Worm (Caenorhabditis elegans): ENCODE data around the gene cpg-18.

- no peak for TF ChIP-seq nfya-1 (tag; optimal IDR thresholded peaks at IDR 0.05; ENCODE audit: insufficient read depth)
- TF ChIP-seq ceh-82 (tag; optimal IDR thresholded peaks at IDR 0.05): no peak
- no peak for TF ChIP-seq fkh-2 (tag; optimal IDR thresholded peaks at IDR 0.05)
- no peak for TF ChIP-seq nhr-237 (tag; optimal IDR thresholded peaks at IDR 0.05)
- TF ChIP-seq pha-4 (tag; optimal IDR thresholded peaks at IDR 0.05): no peak
- no peak for TF ChIP-seq snpc-4 (tag; optimal IDR thresholded peaks at IDR 0.05)
- no peak for TF ChIP-seq ceh-9 (tag; optimal IDR thresholded peaks at IDR 0.05)
- no peak for TF ChIP-seq nhr-77 (tag; optimal IDR thresholded peaks at IDR 0.05)
- no peak for TF ChIP-seq nhr-28 (tag; optimal IDR thresholded peaks at IDR 0.05)
- no peak for TF ChIP-seq nhr-76 (tag; optimal IDR thresholded peaks at IDR 0.05)
- TF ChIP-seq nhr-12 (tag; optimal IDR thresholded peaks at IDR 0.05): no peak
- no peak for TF ChIP-seq ZK546.5 (tag; optimal IDR thresholded peaks at IDR 0.05)
- TF ChIP-seq nhr-11 (tag; optimal IDR thresholded peaks at IDR 0.05): no peak
Measured at ce11 chrIV:5708796-5709195, 26.0 kb upstream of the cpg-18 start, which contains the start of gene C55C3.1.

Measured in whole organism, L3 larva.